Worm (Caenorhabditis elegans): ENCODE measurements around the gene spp-9.

DNA sequence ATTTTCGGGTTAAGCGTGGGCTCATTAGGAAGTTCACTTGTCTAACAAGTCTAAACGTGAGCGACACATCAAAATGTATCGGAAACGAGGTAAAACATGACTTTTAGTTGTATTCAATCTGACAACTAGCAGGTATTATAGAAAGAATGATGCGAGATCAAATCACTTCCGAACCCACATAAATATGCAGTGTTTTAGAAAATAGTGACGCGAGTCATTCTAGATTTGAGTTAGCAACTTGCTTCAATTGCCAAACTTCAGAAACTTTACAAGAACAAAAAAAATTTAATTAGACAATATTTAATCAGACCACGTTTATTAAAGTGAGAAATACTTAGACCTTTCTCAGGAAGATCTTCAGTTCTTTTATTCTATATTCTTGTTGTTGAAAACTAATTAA is 30.9 kb upstream of the spp-9 start:
- TF ChIP-seq sea-1 (GFP tag; conservative IDR thresholded peaks at IDR 0.05) (no peak), tbx-37 (GFP tag; conservative IDR thresholded peaks at IDR 0.05) (no peak), ama-1 (optimal IDR thresholded peaks at IDR 0.05) (no peak), flt-1 (GFP tag; IDR thresholded peaks at IDR 0.05) (no peak), B0310.2 (tag; optimal IDR thresholded peaks at IDR 0.05) (no peak), F13C5.2 (tag; optimal IDR thresholded peaks at IDR 0.05) (no peak), scrt-1 (GFP tag; IDR thresholded peaks at IDR 0.05) (no peak), pes-1 (GFP tag; IDR thresholded peaks at IDR 0.05) (no peak), ceh-13 (GFP tag; optimal IDR thresholded peaks at IDR 0.05) (no peak), ets-7 (tag; optimal IDR thresholded peaks at IDR 0.05) (no peak), hnd-1 (tag; optimal IDR thresholded peaks at IDR 0.05) (no peak), tra-4 (tag; optimal IDR thresholded peaks at IDR 0.05) (no peak)

All from whole organism, early embryonic.